Worm (Caenorhabditis elegans) whole organism, L4/young adult: Measurements from ENCODE around the gene nlp-70.

Experiments
- W03F9.2 ChIP-seq: fragments of 150-350 bp; optimal IDR thresholded peaks from 2 replicates; lab custom pipeline; 2014; ENCODE audit warnings: missing biosample characterization, missing genetic modification characterization
- him-1 ChIP-seq: sonication (generic microtip); optimal IDR thresholded peaks from 2 replicates; lab custom pipeline; 2016; ENCODE audit warnings: missing genotype, missing genetic modification reagents, missing genetic modification characterization, missing compliant biosample characterization

DNA sequence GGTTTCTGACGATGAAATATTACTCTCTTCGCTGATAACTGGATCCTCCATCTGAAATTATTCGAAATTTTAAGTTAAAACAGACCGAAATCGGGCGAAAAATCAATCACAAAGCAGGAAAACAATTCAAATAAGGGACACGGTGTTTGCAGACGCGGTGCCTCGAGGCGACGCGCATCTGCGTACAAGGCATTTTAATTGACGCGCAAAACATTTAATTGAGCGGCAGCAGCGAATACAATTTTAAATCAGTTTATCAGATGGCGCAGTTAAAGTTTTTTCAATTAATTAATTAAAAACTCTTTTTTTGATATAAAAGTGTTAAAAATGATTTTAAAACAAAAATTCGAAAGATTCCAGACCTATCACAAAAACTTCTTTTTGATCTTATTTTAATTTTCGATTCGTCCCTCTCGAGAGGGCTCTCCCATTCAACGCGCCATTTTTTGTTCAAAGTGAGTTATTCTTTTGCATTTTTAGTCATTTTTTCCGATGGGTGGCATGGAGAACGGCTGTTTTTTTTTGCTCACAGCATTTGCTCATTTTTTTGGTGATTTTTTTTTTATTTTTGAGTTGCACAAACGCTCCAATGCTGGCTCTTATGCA is 38.9 kb upstream of the nlp-70 start, which contains the start of gene phf-10:
- TF ChIP-seq him-1 (tag; lab: Kevin White, UChicago) (no peak), W03F9.2 (tag; lab: Kevin White, UChicago) (no peak)
